Fruit fly (Drosophila melanogaster) whole organism, wandering third instar larva: Measurements from ENCODE around the gene mRpL15.
A peak's percentile ranks its signal among the peaks of the same experiment; 100 is the strongest.

Experiments used
- Abd-B ChIP-seq: fragments of >200 bp; optimal IDR thresholded peaks from 2 replicates; lab custom pipeline; 2017; ENCODE audit warnings: missing biosample characterization, missing genetic modification characterization
- CG32264 ChIP-seq: fragments of 200-800 bp; sonication (Bioruptor generic); optimal IDR thresholded peaks from 2 replicates; lab custom pipeline; 2016; ENCODE audit warnings: missing biosample characterization, missing genetic modification characterization
- CG9705 ChIP-seq: fragments of 200-800 bp; sonication (Bioruptor generic); optimal IDR thresholded peaks from 2 replicates; lab custom pipeline; 2018; ENCODE audit warnings: missing biosample characterization, mild to moderate bottlenecking, missing genetic modification characterization
- CrebA ChIP-seq: fragments of 200-800 bp; sonication (Bioruptor generic); optimal IDR thresholded peaks from 2 replicates; lab custom pipeline; 2016; ENCODE audit warnings: missing biosample characterization, mild to moderate bottlenecking, missing genetic modification characterization, borderline replicate concordance
- Dfd ChIP-seq: fragments of >200 bp; optimal IDR thresholded peaks from 2 replicates; lab custom pipeline; 2017; ENCODE audit warnings: missing biosample characterization, missing genetic modification characterization
- Dif ChIP-seq: fragments of 200-275, 200-300 bp; sonication (Bioruptor generic); optimal IDR thresholded peaks from 2 replicates; lab custom pipeline; 2018; ENCODE audit warnings: missing biosample characterization, missing genetic modification characterization; ENCODE audit not compliant: partially characterized antibody
- GATAd ChIP-seq: sonication (Bioruptor generic); optimal IDR thresholded peaks from 2 replicates; lab custom pipeline; 2016; ENCODE audit warnings: missing biosample characterization, missing genetic modification characterization
- HLH106 ChIP-seq: fragments of 200-800 bp; optimal IDR thresholded peaks from 3 replicates; lab custom pipeline; 2019; ENCODE audit warnings: missing biosample characterization, mild to moderate bottlenecking, missing genetic modification characterization, moderate library complexity
- Hnf4 ChIP-seq: fragments of 200-800 bp; sonication (Bioruptor generic); optimal IDR thresholded peaks from 2 replicates; lab custom pipeline; 2016; ENCODE audit warnings: missing biosample characterization, mild to moderate bottlenecking, missing genetic modification characterization
- Hr78 ChIP-seq: fragments of >200 bp; optimal IDR thresholded peaks from 2 replicates; lab custom pipeline; 2017; ENCODE audit warnings: missing biosample characterization, missing genetic modification characterization
- Hr83 ChIP-seq: fragments of 200-300 bp; sonication (Bioruptor generic); optimal IDR thresholded peaks from 2 replicates; lab custom pipeline; 2016; ENCODE audit warnings: missing biosample characterization, mild to moderate bottlenecking, missing genetic modification characterization, moderate library complexity; ENCODE audit not compliant: poor library complexity, severe bottlenecking
- Jra ChIP-seq: sonication (Bioruptor generic); optimal IDR thresholded peaks from 2 replicates; lab custom pipeline; 2016; ENCODE audit warnings: missing biosample characterization, missing genetic modification characterization
- Mio ChIP-seq: sonication (Bioruptor generic); optimal IDR thresholded peaks from 2 replicates; lab custom pipeline; 2016; ENCODE audit warnings: missing biosample characterization, missing genetic modification characterization
- Myc ChIP-seq: fragments of >200 bp; optimal IDR thresholded peaks from 2 replicates; lab custom pipeline; 2017
- N ChIP-seq: fragments of >200 bp; optimal IDR thresholded peaks from 2 replicates; lab custom pipeline; 2018; ENCODE audit warnings: missing biosample characterization, missing external identifiers, missing genetic modification characterization
- OdsH ChIP-seq: fragments of 200-800 bp; sonication (Bioruptor generic); optimal IDR thresholded peaks from 2 replicates; lab custom pipeline; 2016; ENCODE audit warnings: missing biosample characterization, mild to moderate bottlenecking, missing genetic modification characterization
- Rel ChIP-seq, 2 experiments: fragments of 200-800 bp; sonication (Bioruptor generic) in 1 of 2; optimal IDR thresholded peaks; 2 replicates in 1 of 2; 3 replicates in 1 of 2; lab custom pipeline; 2016 to 2019; ENCODE audit warnings: mild to moderate bottlenecking in 2 of 2, missing biosample characterization in 2 of 2, missing genetic modification characterization in 2 of 2, moderate library complexity in 1 of 2
- Sp1 ChIP-seq: fragments of 200-800 bp; sonication (Bioruptor generic); optimal IDR thresholded peaks from 3 replicates; lab custom pipeline; 2019; ENCODE audit warnings: missing biosample characterization, mild to moderate bottlenecking, missing genetic modification characterization, moderate library complexity
- Vsx2 ChIP-seq: fragments of 200-300, 225-300 bp; sonication (Bioruptor generic); optimal IDR thresholded peaks from 2 replicates; lab custom pipeline; 2018; ENCODE audit warnings: missing biosample characterization, missing genetic modification characterization; ENCODE audit not compliant: partially characterized antibody
- br ChIP-seq: fragments of 200-800 bp; sonication (Bioruptor generic); optimal IDR thresholded peaks from 2 replicates; lab custom pipeline; 2016; ENCODE audit warnings: missing biosample characterization, missing genetic modification characterization
- brk ChIP-seq: fragments of 200-800 bp; sonication (Bioruptor generic); optimal IDR thresholded peaks from 2 replicates; lab custom pipeline; 2016; ENCODE audit warnings: missing biosample characterization, mild to moderate bottlenecking, missing genetic modification characterization
- dl ChIP-seq, 2 experiments: fragments of 175-275, 200-275 bp in 1 of 2; fragments of 200-275 bp in 1 of 2; sonication (Bioruptor generic); optimal IDR thresholded peaks; lab custom pipeline; 2018; ENCODE audit warnings: mild to moderate bottlenecking in 2 of 2, missing biosample characterization in 2 of 2, missing genetic modification characterization in 2 of 2, moderate library complexity in 2 of 2; ENCODE audit not compliant: partially characterized antibody in 2 of 2, insufficient read depth in 1 of 2
- dmrt93B ChIP-seq: fragments of 200-800 bp; sonication (Bioruptor generic); optimal IDR thresholded peaks from 2 replicates; lab custom pipeline; 2018; ENCODE audit warnings: missing biosample characterization, mild to moderate bottlenecking, missing genetic modification characterization
- dsf ChIP-seq: sonication (Bioruptor generic); optimal IDR thresholded peaks from 2 replicates; lab custom pipeline; 2016; ENCODE audit warnings: missing biosample characterization, missing genetic modification characterization, borderline replicate concordance
- ey ChIP-seq: fragments of 200-800 bp; sonication (Bioruptor generic); optimal IDR thresholded peaks from 2 replicates; lab custom pipeline; 2016; ENCODE audit warnings: missing biosample characterization, missing genetic modification characterization
- foxo ChIP-seq, 2 experiments: fragments of 200-800 bp; sonication (Bioruptor generic); optimal IDR thresholded peaks; 2 replicates in 1 of 2; 3 replicates in 1 of 2; lab custom pipeline; 2016 to 2017; ENCODE audit warnings: missing biosample characterization in 2 of 2, missing genetic modification characterization in 2 of 2
- fru ChIP-seq: fragments of 200-800 bp; sonication (Bioruptor generic); optimal IDR thresholded peaks from 3 replicates; lab custom pipeline; 2016; ENCODE audit warnings: missing biosample characterization, mild to moderate bottlenecking, missing genetic modification characterization
- h ChIP-seq: fragments of 200-800 bp; sonication (Bioruptor generic); optimal IDR thresholded peaks from 3 replicates; lab custom pipeline; 2016; ENCODE audit warnings: missing biosample characterization, mild to moderate bottlenecking, missing genetic modification characterization
- jim ChIP-seq: fragments of 175-275, 200-325 bp; sonication (Bioruptor generic); optimal IDR thresholded peaks from 2 replicates; lab custom pipeline; 2016; ENCODE audit warnings: missing biosample characterization, mild to moderate bottlenecking, missing genetic modification characterization
- lola ChIP-seq: fragments of >200 bp; optimal IDR thresholded peaks from 2 replicates; lab custom pipeline; 2017; ENCODE audit warnings: missing biosample characterization, missing genetic modification characterization
- pan ChIP-seq: fragments of >200 bp; optimal IDR thresholded peaks from 2 replicates; lab custom pipeline; 2017
- psq ChIP-seq: fragments of 200-800 bp; sonication (Bioruptor generic); optimal IDR thresholded peaks from 3 replicates; lab custom pipeline; 2017; ENCODE audit warnings: missing biosample characterization, mild to moderate bottlenecking, missing genetic modification characterization, moderate library complexity
- rgr ChIP-seq: fragments of 200-800 bp; sonication (Bioruptor generic); optimal IDR thresholded peaks from 3 replicates; lab custom pipeline; 2016; ENCODE audit warnings: missing biosample characterization, mild to moderate bottlenecking, missing genetic modification characterization
- sage ChIP-seq: fragments of 200-800 bp; sonication (Bioruptor generic); optimal IDR thresholded peaks from 2 replicates; lab custom pipeline; 2016; ENCODE audit warnings: missing biosample characterization, mild to moderate bottlenecking, missing genetic modification characterization
- sv ChIP-seq: fragments of 200-800 bp; sonication (Bioruptor generic); optimal IDR thresholded peaks from 3 replicates; lab custom pipeline; 2016; ENCODE audit warnings: missing biosample characterization, missing genetic modification characterization
- tai ChIP-seq: sonication (Bioruptor generic); optimal IDR thresholded peaks from 2 replicates; lab custom pipeline; 2016; ENCODE audit warnings: missing biosample characterization, missing genetic modification characterization
- usp ChIP-seq: fragments of >200 bp; optimal IDR thresholded peaks from 2 replicates; lab custom pipeline; 2017; ENCODE audit warnings: missing biosample characterization, missing genetic modification characterization
- woc ChIP-seq: sonication (Bioruptor generic); optimal IDR thresholded peaks from 2 replicates; lab custom pipeline; 2016; ENCODE audit warnings: missing biosample characterization, mild to moderate bottlenecking, missing genetic modification characterization

Gene mRpL15

dm6 chr3L:20398243-20399222, 37.5 kb downstream of the mRpL15 start:
- TF ChIP-seq fru = peak; percentile 69
- TF ChIP-seq foxo (GFP tag; optimal IDR thresholded peaks at IDR 0.05; lab: Kevin White, UChicago) = peak in 1 of 2 experiments; percentile 79
- TF ChIP-seq CrebA (GFP tag; lab: Kevin White, UChicago) = no peak
- TF ChIP-seq CG9705 = peak; percentile 6
- no peak for TF ChIP-seq N (GFP tag; lab: Kevin White, UChicago)
- TF ChIP-seq dsf (GFP tag; lab: Kevin White, UChicago) = no peak
- TF ChIP-seq Hr83 (GFP tag; lab: Kevin White, UChicago) = no peak
- TF ChIP-seq Hr78 (GFP tag; lab: Kevin White, UChicago) = no peak
- TF ChIP-seq jim (GFP tag; lab: Kevin White, UChicago) = no peak
- peak; percentile 14 for TF ChIP-seq Dif (GFP tag; lab: Kevin White, UChicago)
- TF ChIP-seq br (GFP tag; lab: Kevin White, UChicago) = peak; percentile 69
- no peak for TF ChIP-seq CG32264 (GFP tag; lab: Kevin White, UChicago)
- peak; percentile 59 for TF ChIP-seq psq (GFP tag; lab: Kevin White, UChicago)
- peak; percentile 72 for TF ChIP-seq ey (GFP tag; lab: Kevin White, UChicago)
- TF ChIP-seq HLH106 (tag; lab: Kevin White, UChicago) = peak; percentile 59
- TF ChIP-seq Rel (GFP tag; optimal IDR thresholded peaks at IDR 0.05; lab: Kevin White, UChicago) = no peak
- TF ChIP-seq Rel (tag; optimal IDR thresholded peaks at IDR 0.05; lab: Kevin White, UChicago) = no peak
- TF ChIP-seq rgr (GFP tag; lab: Kevin White, UChicago) = peak; percentile 75
- TF ChIP-seq Dfd = no peak
- peak; percentile 55 for TF ChIP-seq woc (GFP tag; lab: Kevin White, UChicago)
- no peak for TF ChIP-seq usp (GFP tag; lab: Kevin White, UChicago)
- no peak for TF ChIP-seq pan (lab: Kevin White, UChicago)
- no peak for TF ChIP-seq tai (GFP tag; lab: Kevin White, UChicago)
- peak; percentile 19 for TF ChIP-seq sage (GFP tag; lab: Kevin White, UChicago)
- TF ChIP-seq GATAd = no peak
- peak; percentile 21 for TF ChIP-seq dmrt93B (GFP tag; lab: Kevin White, UChicago)
- TF ChIP-seq Hnf4 (GFP tag; lab: Kevin White, UChicago) = peak; percentile 25
- TF ChIP-seq brk = peak; percentile 64
- TF ChIP-seq Sp1 (GFP tag; lab: Kevin White, UChicago) = peak; percentile 60
- peak; percentile 76 for TF ChIP-seq h (GFP tag; lab: Kevin White, UChicago)
- no peak for TF ChIP-seq Mio (GFP tag; lab: Kevin White, UChicago)
- TF ChIP-seq dl (GFP tag; optimal IDR thresholded peaks at IDR 0.05; lab: Kevin White, UChicago; ENCODE audit: insufficient read depth in 1 of 2, partially characterized antibody in 2 of 2) = no peak
- peak; percentile 66 for TF ChIP-seq OdsH (GFP tag; lab: Kevin White, UChicago)
- peak; percentile 82 for TF ChIP-seq sv (GFP tag; lab: Kevin White, UChicago)
- TF ChIP-seq lola (GFP tag; lab: Kevin White, UChicago) = no peak
- TF ChIP-seq Vsx2 (GFP tag; lab: Kevin White, UChicago) = no peak
- no peak for TF ChIP-seq Myc
- no peak for TF ChIP-seq Abd-B (GFP tag; lab: Kevin White, UChicago)
- TF ChIP-seq Jra = peak; percentile 17

dm6 chr3L:20397770-20398169, 38.2 kb downstream of the mRpL15 start:
- TF ChIP-seq Mio (GFP tag; lab: Kevin White, UChicago) = no peak
